Fruit fly (Drosophila melanogaster) whole organism, adult: ENCODE results near the gene CG33631.

Source experiments
- CG11617 ChIP-seq: fragments of 200-800 bp; sonication (Bioruptor generic); optimal IDR thresholded peaks from 2 replicates; lab custom pipeline; 2017; ENCODE audit warnings: mild to moderate bottlenecking, missing biosample characterization, missing genetic modification reagents, missing genetic modification characterization
- CG12768 ChIP-seq: fragments of 200-800 bp; sonication (Bioruptor generic); optimal IDR thresholded peaks from 2 replicates; lab custom pipeline; 2017; ENCODE audit warnings: missing biosample characterization, missing genetic modification characterization, mild to moderate bottlenecking, moderate library complexity, missing genetic modification reagents
- CG14711 ChIP-seq: fragments of 200-800 bp; sonication (Bioruptor generic); optimal IDR thresholded peaks from 2 replicates; lab custom pipeline; 2018; ENCODE audit warnings: missing biosample characterization, mild to moderate bottlenecking, missing genetic modification characterization, moderate library complexity
- CG1620 ChIP-seq: fragments of 200-800 bp; sonication (Bioruptor generic); optimal IDR thresholded peaks from 2 replicates; lab custom pipeline; 2016; ENCODE audit warnings: missing biosample characterization, missing genetic modification characterization
- CG33017 ChIP-seq: fragments of 200-800 bp; sonication (Bioruptor generic); optimal IDR thresholded peaks from 2 replicates; lab custom pipeline; 2018; ENCODE audit warnings: missing biosample characterization, mild to moderate bottlenecking, missing genetic modification characterization, moderate library complexity
- CG5204 ChIP-seq: fragments of 200-800 bp; sonication (Bioruptor generic); optimal IDR thresholded peaks from 2 replicates; lab custom pipeline; 2016; ENCODE audit warnings: missing biosample characterization, missing genetic modification characterization
- CG7045 ChIP-seq: fragments of 200-800 bp; sonication (Bioruptor generic); optimal IDR thresholded peaks from 2 replicates; lab custom pipeline; 2017; ENCODE audit warnings: missing biosample characterization, mild to moderate bottlenecking, missing genetic modification characterization
- CG7101 ChIP-seq: fragments of 200-800 bp; sonication (Bioruptor generic); optimal IDR thresholded peaks from 2 replicates; lab custom pipeline; 2018; ENCODE audit warnings: missing biosample characterization, mild to moderate bottlenecking, missing genetic modification characterization, moderate library complexity
- Clk ChIP-seq: fragments of 200-800 bp; sonication (Bioruptor generic); optimal IDR thresholded peaks from 2 replicates; lab custom pipeline; 2017; ENCODE audit warnings: missing biosample characterization, missing genetic modification characterization
- Crg-1 ChIP-seq: fragments of 200-800 bp; sonication (Bioruptor generic); optimal IDR thresholded peaks from 2 replicates; lab custom pipeline; 2016; ENCODE audit warnings: missing biosample characterization, missing genetic modification characterization
- Hr96 ChIP-seq: fragments of 200-800 bp; sonication (Bioruptor generic); optimal IDR thresholded peaks from 2 replicates; lab custom pipeline; 2016; ENCODE audit warnings: missing biosample characterization, missing genetic modification characterization
- Mnt ChIP-seq: fragments of 200-800 bp; sonication (Bioruptor generic); optimal IDR thresholded peaks from 2 replicates; lab custom pipeline; 2016; ENCODE audit warnings: missing biosample characterization, mild to moderate bottlenecking, missing genetic modification characterization
- bab1 ChIP-seq: fragments of 200-800 bp; sonication (Bioruptor generic); optimal IDR thresholded peaks from 3 replicates; lab custom pipeline; 2019; ENCODE audit warnings: missing biosample characterization, mild to moderate bottlenecking, missing genetic modification characterization, moderate library complexity
- cic ChIP-seq: fragments of 200-800 bp; sonication (Bioruptor generic); optimal IDR thresholded peaks from 2 replicates; lab custom pipeline; 2017; ENCODE audit warnings: missing biosample characterization, mild to moderate bottlenecking, missing genetic modification characterization, moderate library complexity
- cnc ChIP-seq, 2 experiments: fragments of >200 bp; optimal IDR thresholded peaks; 2 replicates each; lab custom pipeline; 2017
- kay ChIP-seq: fragments of 200-800 bp; sonication (Bioruptor generic); peaks from one replicate; lab custom pipeline; 2016; ENCODE audit warnings: missing biosample characterization, missing genetic modification characterization, borderline replicate concordance
- ovo ChIP-seq: fragments of 200-800 bp; sonication (Bioruptor generic); optimal IDR thresholded peaks from 2 replicates; lab custom pipeline; 2016; ENCODE audit warnings: missing biosample characterization, missing genetic modification characterization
- pad ChIP-seq: fragments of 200-800 bp; sonication (Bioruptor generic); optimal IDR thresholded peaks from 3 replicates; lab custom pipeline; 2017; ENCODE audit warnings: missing biosample characterization, missing genetic modification characterization, mild to moderate bottlenecking, moderate library complexity, missing genetic modification reagents
- tj ChIP-seq: fragments of 200-800 bp; sonication (Bioruptor generic); optimal IDR thresholded peaks from 3 replicates; lab custom pipeline; 2017; ENCODE audit warnings: missing biosample characterization, mild to moderate bottlenecking, missing genetic modification characterization, moderate library complexity
- toe ChIP-seq: fragments of 200-800 bp; sonication (Bioruptor generic); optimal IDR thresholded peaks from 2 replicates; lab custom pipeline; 2016; ENCODE audit warnings: missing biosample characterization, missing genetic modification characterization

CG33631 gene

DNA sequence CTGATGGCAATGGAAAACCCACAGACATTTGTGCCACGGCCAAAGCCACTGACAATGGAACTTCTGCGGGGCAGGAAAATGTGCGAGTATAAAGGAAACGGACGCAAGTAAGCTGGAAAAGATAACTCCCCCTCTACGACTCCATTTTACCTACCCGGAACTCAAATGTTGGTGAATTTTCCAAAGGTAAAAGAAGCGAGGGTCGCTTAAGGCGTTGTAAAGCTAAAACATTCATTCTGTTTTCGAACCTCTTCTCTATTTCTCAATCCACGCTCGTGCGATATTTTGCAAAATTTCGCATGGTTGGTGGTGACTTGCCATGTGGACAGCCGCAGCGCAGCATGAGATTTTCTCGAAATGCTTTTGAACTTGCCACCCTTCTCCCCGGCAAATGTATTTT is 7.2 kb upstream of the CG33631 start:
- TF ChIP-seq ovo (GFP tag; lab: Kevin White, UChicago) (no peak), CG14711 (no peak), toe (GFP tag; lab: Kevin White, UChicago) (no peak), bab1 (GFP tag; lab: Kevin White, UChicago) (no peak), pad (no peak), kay (no peak), cnc (optimal IDR thresholded peaks at IDR 0.05; lab: Kevin White, UChicago) (no peak), CG7045 (no peak), CG33017 (tag; lab: Kevin White, UChicago) (no peak), Hr96 (GFP tag; lab: Kevin White, UChicago) (no peak), CG12768 (GFP tag; lab: Kevin White, UChicago) (no peak), CG11617 (GFP tag; lab: Kevin White, UChicago) (no peak), cic (GFP tag; lab: Kevin White, UChicago) (no peak), Mnt (GFP tag; lab: Kevin White, UChicago) (no peak), CG5204 (no peak), Crg-1 (GFP tag; lab: Kevin White, UChicago) (no peak), CG1620 (GFP tag; lab: Kevin White, UChicago) (no peak), CG7101 (no peak), tj (no peak), Clk (GFP tag; lab: Kevin White, UChicago) (no peak)

DNA sequence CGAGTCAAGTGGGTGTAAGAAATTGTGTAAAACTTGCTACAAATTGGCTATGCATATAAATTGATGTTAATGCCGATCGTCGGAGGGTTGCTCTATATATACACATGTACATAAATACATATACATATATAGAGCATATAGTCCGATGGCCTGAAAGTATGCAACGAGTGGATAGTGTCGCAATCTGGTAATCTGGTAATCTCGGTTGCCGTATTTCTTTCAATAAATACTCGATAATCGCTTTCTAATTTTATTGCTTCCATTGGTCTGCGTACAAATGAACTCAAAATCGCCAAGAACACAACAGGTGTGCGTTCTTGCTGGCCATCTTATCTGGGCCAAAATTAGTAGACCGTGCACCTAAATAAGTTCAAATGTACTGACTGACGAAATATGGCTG is 4.4 kb upstream of the CG33631 start:
- no peak for TF ChIP-seq Hr96 (GFP tag; lab: Kevin White, UChicago)
- peak; percentile 27 for TF ChIP-seq kay

DNA sequence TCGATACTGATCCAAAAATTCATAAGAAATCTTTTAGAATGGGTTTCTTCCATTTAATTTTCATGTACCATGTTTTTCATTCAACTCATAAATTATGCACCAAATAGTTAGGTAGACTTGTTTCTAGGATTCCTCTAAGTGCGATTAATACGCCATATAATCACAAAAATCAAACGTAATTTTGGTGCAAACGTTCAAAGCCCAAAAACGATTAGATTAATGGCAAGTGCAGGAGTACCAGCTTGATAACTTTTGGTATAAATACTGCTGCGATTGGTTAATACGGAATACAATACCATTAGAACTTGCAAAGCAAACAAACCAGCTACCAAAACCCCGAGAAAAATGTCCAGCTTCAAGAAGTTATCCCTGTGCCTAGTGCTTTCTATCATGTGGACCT is 3.9 kb upstream of the CG33631 start, which contains the start of gene Npc2c:
TSS of gene Npc2c (plus strand) at position 301 of the 400 bp plus-strand sequence.
- TF ChIP-seq cic (GFP tag; lab: Kevin White, UChicago) (no peak), Mnt (GFP tag; lab: Kevin White, UChicago) (no peak), Crg-1 (GFP tag; lab: Kevin White, UChicago) (no peak), kay (no peak), CG12768 (GFP tag; lab: Kevin White, UChicago) (no peak), Hr96 (GFP tag; lab: Kevin White, UChicago) (no peak), CG5204 (no peak), ovo (GFP tag; lab: Kevin White, UChicago) (no peak), CG14711 (no peak), cnc (optimal IDR thresholded peaks at IDR 0.05; lab: Kevin White, UChicago) (no peak), CG11617 (GFP tag; lab: Kevin White, UChicago) (no peak), tj (no peak), Clk (GFP tag; lab: Kevin White, UChicago) (no peak), toe (GFP tag; lab: Kevin White, UChicago) (no peak)

DNA sequence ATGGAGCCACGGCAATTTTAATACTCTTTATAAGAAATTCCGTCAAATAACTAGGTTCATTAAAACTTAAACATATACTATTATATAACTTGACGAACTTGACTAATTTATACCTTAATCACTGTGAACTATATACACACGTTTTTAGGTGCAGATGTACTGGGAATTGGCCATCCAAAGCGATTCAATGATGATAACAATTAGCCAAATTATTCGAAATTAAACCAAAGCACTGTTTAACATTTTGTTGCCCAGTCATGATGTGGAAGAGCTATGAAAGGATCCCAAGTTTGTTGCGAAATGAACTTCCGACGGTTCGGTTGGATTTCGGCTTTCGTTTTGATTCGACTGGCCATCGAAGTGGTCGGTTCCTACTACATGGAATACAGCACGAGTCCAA is 1.5 kb upstream of the CG33631 start, which contains the start of gene CG33630:
TSS of gene CG33630 (plus strand) at position 301 of the 400 bp plus-strand sequence.
- TF ChIP-seq Hr96 (GFP tag; lab: Kevin White, UChicago) (no peak), cic (GFP tag; lab: Kevin White, UChicago) (no peak)

DNA sequence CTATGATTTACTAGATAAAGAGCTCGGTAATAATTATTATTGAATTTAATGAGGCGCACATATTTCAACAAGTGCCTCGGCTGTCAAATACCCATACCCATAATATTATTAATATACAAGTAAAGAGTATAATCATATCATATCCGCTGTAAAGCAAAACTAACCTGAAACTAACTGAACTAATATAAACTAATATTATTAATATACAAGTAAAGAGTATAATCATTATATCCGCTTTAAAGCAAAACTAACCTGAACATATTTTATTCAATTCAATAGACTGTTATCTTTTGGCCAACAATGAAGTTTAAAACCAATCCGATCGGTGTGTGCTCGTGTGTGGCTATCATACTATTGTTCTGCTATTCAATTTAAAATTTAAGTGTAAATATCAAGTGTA is 2.7 kb downstream of the CG33631 start, which contains the start of gene CG33783:
TSS of gene CG33783 (plus strand) at position 301 of the 400 bp plus-strand sequence.
- no peak for TF ChIP-seq Clk (GFP tag; lab: Kevin White, UChicago)
- TF ChIP-seq pad = no peak
- no peak for TF ChIP-seq Crg-1 (GFP tag; lab: Kevin White, UChicago)
- TF ChIP-seq tj = no peak
- no peak for TF ChIP-seq toe (GFP tag; lab: Kevin White, UChicago)
- no peak for TF ChIP-seq CG5204

DNA sequence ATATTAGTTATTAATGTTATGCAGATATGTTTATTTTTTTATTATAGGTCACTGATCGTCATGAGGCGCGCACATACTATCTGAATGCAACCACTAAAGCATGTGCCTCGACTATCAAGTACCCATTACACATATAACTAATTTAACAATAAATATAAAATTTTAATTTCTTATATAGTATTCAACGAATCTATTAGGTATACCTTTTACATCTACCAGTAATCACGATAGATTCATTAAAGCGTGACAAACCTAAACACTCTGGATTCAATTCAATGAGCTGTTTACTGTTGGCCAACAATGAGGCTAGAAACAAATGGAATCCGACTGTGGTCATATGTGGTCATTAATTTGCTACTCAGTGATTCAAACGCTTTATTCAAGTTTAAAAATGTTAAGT is 3.8 kb downstream of the CG33631 start, which contains the start of gene CG33784:
TSS of gene CG33784 (plus strand) at position 301 of the 400 bp plus-strand sequence.
- no peak for TF ChIP-seq CG7045
- no peak for TF ChIP-seq CG11617 (GFP tag; lab: Kevin White, UChicago)
- TF ChIP-seq CG7101 = no peak
- TF ChIP-seq CG1620 (GFP tag; lab: Kevin White, UChicago) = no peak
- no peak for TF ChIP-seq toe (GFP tag; lab: Kevin White, UChicago)
- no peak for TF ChIP-seq CG5204
- TF ChIP-seq cic (GFP tag; lab: Kevin White, UChicago) = no peak
- TF ChIP-seq Mnt (GFP tag; lab: Kevin White, UChicago) = no peak
- TF ChIP-seq ovo (GFP tag; lab: Kevin White, UChicago) = no peak
- TF ChIP-seq cnc (optimal IDR thresholded peaks at IDR 0.05; lab: Kevin White, UChicago) = no peak
- no peak for TF ChIP-seq bab1 (GFP tag; lab: Kevin White, UChicago)
- no peak for TF ChIP-seq Clk (GFP tag; lab: Kevin White, UChicago)
- TF ChIP-seq pad = no peak
- no peak for TF ChIP-seq kay
- TF ChIP-seq Hr96 (GFP tag; lab: Kevin White, UChicago) = no peak

DNA sequence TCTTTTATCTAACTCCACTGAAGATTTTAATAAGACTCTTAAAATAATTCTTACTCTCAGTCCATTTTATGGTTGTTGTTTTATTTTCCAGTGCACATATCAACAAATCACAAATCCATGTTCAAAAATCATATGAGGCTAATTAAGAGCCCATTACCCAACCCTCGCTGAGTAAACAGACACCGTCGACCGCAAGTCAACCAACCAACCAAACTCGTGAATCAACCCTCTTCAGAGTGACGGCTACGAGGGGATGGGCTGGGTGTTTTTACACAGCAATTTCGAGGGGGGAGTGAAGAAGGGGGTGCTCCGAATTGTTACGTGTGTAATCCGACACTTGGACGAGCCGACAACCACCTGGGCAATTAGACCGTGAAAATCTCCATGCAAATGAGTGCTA is 5.0 kb downstream of the CG33631 start:
- no peak for TF ChIP-seq CG5204
- TF ChIP-seq CG33017 (tag; lab: Kevin White, UChicago) = no peak
- TF ChIP-seq pad = no peak
- TF ChIP-seq Hr96 (GFP tag; lab: Kevin White, UChicago) = no peak
- no peak for TF ChIP-seq cnc (optimal IDR thresholded peaks at IDR 0.05; lab: Kevin White, UChicago)
- no peak for TF ChIP-seq Clk (GFP tag; lab: Kevin White, UChicago)
- no peak for TF ChIP-seq Crg-1 (GFP tag; lab: Kevin White, UChicago)
- TF ChIP-seq CG14711 = no peak
- no peak for TF ChIP-seq Mnt (GFP tag; lab: Kevin White, UChicago)
- TF ChIP-seq CG7045 = no peak
- TF ChIP-seq CG12768 (GFP tag; lab: Kevin White, UChicago) = no peak
- no peak for TF ChIP-seq kay
- no peak for TF ChIP-seq CG1620 (GFP tag; lab: Kevin White, UChicago)
- no peak for TF ChIP-seq cic (GFP tag; lab: Kevin White, UChicago)
